Worm (Caenorhabditis elegans): ENCODE data around the gene clc-23.

The clc-23 gene

DNA sequence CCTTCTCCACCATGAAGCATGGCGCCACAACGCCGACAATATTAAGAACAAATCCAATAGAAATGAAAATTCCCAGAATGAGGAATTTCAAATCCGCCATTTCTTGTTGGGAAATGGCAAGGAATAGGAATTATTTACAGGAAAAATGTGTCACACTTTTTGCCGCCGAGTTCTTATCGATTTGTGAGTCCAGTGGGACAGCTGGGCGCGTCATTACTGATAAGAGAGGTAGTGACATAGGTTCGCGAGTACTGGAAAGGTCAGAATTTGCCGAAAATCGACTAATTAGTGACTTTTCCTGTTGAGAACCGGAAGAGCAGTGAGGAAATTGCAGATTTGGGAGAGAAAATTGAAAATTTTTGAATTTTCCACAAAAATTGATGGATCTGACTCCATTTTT, 7.5 kb downstream of the clc-23 start:
- TF ChIP-seq tbx-37 (GFP tag; conservative IDR thresholded peaks at IDR 0.05) (no peak), ets-7 (tag; optimal IDR thresholded peaks at IDR 0.05) (no peak), aly-1 (tag; optimal IDR thresholded peaks at IDR 0.05) (no peak), ceh-13 (GFP tag; optimal IDR thresholded peaks at IDR 0.05) (no peak), ama-1 (optimal IDR thresholded peaks at IDR 0.05) (no peak), tbx-11 (GFP tag; IDR thresholded peaks at IDR 0.05) (no peak)

ce11 chrIII:1030965-1031364, 10.2 kb downstream of the clc-23 start, which contains the start of the genes clc-26 and E_BE45912.2:
clc-26 (minus strand) TSS chrIII:1031065.
E_BE45912.2 (minus strand) TSS chrIII:1031103.
- no peak for TF ChIP-seq tbx-37 (GFP tag; conservative IDR thresholded peaks at IDR 0.05)
- TF ChIP-seq hnd-1 (tag; optimal IDR thresholded peaks at IDR 0.05) = no peak
- TF ChIP-seq B0310.2 (tag; optimal IDR thresholded peaks at IDR 0.05) = no peak
- TF ChIP-seq F13C5.2 (tag; optimal IDR thresholded peaks at IDR 0.05) = no peak
- TF ChIP-seq ceh-13 (GFP tag; optimal IDR thresholded peaks at IDR 0.05) = no peak
- no peak for TF ChIP-seq tra-4 (tag; optimal IDR thresholded peaks at IDR 0.05)
- TF ChIP-seq ets-7 (tag; optimal IDR thresholded peaks at IDR 0.05) = no peak
- no peak for TF ChIP-seq aly-1 (tag; optimal IDR thresholded peaks at IDR 0.05)

DNA sequence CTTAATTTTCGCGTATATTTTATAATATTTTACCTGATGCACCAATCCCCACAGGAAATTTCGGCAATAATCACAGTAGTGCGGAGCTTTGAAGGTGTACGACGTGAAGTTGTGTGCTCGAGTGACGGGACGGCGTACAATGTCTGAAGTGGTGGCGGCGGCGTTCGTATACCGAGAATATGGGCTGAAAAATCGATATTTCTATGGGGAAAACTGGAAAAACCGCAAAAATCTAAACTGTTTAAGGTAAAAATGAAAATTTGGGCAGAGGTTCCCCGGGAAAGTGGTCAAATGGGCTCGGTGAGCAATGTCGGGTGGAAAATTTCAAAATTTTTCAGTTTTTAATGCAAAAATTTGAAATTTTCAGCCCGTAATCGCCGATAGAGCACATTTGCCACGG, 14.1 kb downstream of the clc-23 start:
- no peak for TF ChIP-seq flt-1 (GFP tag; IDR thresholded peaks at IDR 0.05)
- no peak for TF ChIP-seq hmbx-1 (tag; optimal IDR thresholded peaks at IDR 0.05)
- no peak for TF ChIP-seq tra-4 (tag; optimal IDR thresholded peaks at IDR 0.05)
- TF ChIP-seq ceh-36 (tag; optimal IDR thresholded peaks at IDR 0.05) = no peak
- TF ChIP-seq pes-1 (GFP tag; IDR thresholded peaks at IDR 0.05) = no peak
- TF ChIP-seq aly-1 (tag; optimal IDR thresholded peaks at IDR 0.05) = no peak
- no peak for TF ChIP-seq scrt-1 (GFP tag; IDR thresholded peaks at IDR 0.05)
- TF ChIP-seq F13C5.2 (tag; optimal IDR thresholded peaks at IDR 0.05) = no peak
- no peak for TF ChIP-seq ets-7 (tag; optimal IDR thresholded peaks at IDR 0.05)
- no peak for TF ChIP-seq sea-1 (GFP tag; conservative IDR thresholded peaks at IDR 0.05)
- TF ChIP-seq tbx-37 (GFP tag; conservative IDR thresholded peaks at IDR 0.05) = no peak

ce11 chrIII:1037173-1037572, 16.4 kb downstream of the clc-23 start, which contains the start of the genes chin-1 and BE0003N10.1:
chin-1 (minus strand) TSS chrIII:1037212.
BE0003N10.1 (plus strand) TSS chrIII:1037492.
- TF ChIP-seq F13C5.2 (tag; optimal IDR thresholded peaks at IDR 0.05) (peak; percentile 22), pes-1 (GFP tag; IDR thresholded peaks at IDR 0.05) (no peak)

ce11 chrIII:1040059-1040458, 19.3 kb downstream of the clc-23 start:
- TF ChIP-seq ceh-13 (GFP tag; optimal IDR thresholded peaks at IDR 0.05) (no peak), flt-1 (GFP tag; IDR thresholded peaks at IDR 0.05) (no peak), scrt-1 (GFP tag; IDR thresholded peaks at IDR 0.05) (no peak), F13C5.2 (tag; optimal IDR thresholded peaks at IDR 0.05) (no peak), ceh-36 (tag; optimal IDR thresholded peaks at IDR 0.05) (no peak), ama-1 (optimal IDR thresholded peaks at IDR 0.05) (no peak), pes-1 (GFP tag; IDR thresholded peaks at IDR 0.05) (no peak), tra-4 (tag; optimal IDR thresholded peaks at IDR 0.05) (no peak), ets-7 (tag; optimal IDR thresholded peaks at IDR 0.05) (no peak), aly-1 (tag; optimal IDR thresholded peaks at IDR 0.05) (no peak), sea-1 (GFP tag; conservative IDR thresholded peaks at IDR 0.05) (no peak), hnd-1 (tag; optimal IDR thresholded peaks at IDR 0.05) (no peak), tbx-37 (GFP tag; conservative IDR thresholded peaks at IDR 0.05) (no peak), B0310.2 (tag; optimal IDR thresholded peaks at IDR 0.05) (no peak), hmbx-1 (tag; optimal IDR thresholded peaks at IDR 0.05) (no peak), hmg-4 (GFP tag; optimal IDR thresholded peaks at IDR 0.05) (no peak), tbx-11 (GFP tag; IDR thresholded peaks at IDR 0.05) (no peak)

ce11 chrIII:1043790-1044189, 23.0 kb downstream of the clc-23 start:
- TF ChIP-seq scrt-1 (GFP tag; IDR thresholded peaks at IDR 0.05) = no peak
- TF ChIP-seq tbx-37 (GFP tag; conservative IDR thresholded peaks at IDR 0.05) = no peak
- TF ChIP-seq aly-1 (tag; optimal IDR thresholded peaks at IDR 0.05) = no peak

ce11 chrIII:1051877-1052276, 31.1 kb downstream of the clc-23 start:
- TF ChIP-seq B0310.2 (tag; optimal IDR thresholded peaks at IDR 0.05) = no peak
- TF ChIP-seq ceh-36 (tag; optimal IDR thresholded peaks at IDR 0.05) = no peak
- no peak for TF ChIP-seq tra-4 (tag; optimal IDR thresholded peaks at IDR 0.05)
- no peak for TF ChIP-seq tbx-11 (GFP tag; IDR thresholded peaks at IDR 0.05)
- TF ChIP-seq F13C5.2 (tag; optimal IDR thresholded peaks at IDR 0.05) = no peak
- TF ChIP-seq ama-1 (optimal IDR thresholded peaks at IDR 0.05) = no peak
- TF ChIP-seq scrt-1 (GFP tag; IDR thresholded peaks at IDR 0.05) = no peak
- no peak for TF ChIP-seq tbx-37 (GFP tag; conservative IDR thresholded peaks at IDR 0.05)
- TF ChIP-seq hmg-4 (GFP tag; optimal IDR thresholded peaks at IDR 0.05) = no peak

DNA sequence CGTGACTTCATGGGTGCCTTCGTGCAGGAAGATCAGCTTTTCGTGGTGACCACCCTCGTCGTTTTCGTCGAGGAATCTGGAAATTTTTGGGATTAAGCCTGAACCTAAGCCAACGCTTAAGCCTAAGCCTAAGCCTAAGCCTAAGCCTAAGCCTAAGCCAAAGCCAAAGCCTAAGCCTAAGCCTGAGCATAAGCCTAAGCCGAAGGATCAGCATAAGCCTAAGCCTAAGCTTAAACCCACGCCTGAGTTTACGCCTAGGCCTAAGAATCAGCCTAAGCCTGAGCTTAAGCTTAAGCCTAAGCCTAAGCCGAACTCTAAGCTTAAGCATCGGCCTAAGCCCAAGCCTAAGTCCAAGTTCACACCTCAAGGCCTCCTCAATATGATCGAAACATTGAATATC, 31.5 kb downstream of the clc-23 start:
- TF ChIP-seq pes-1 (GFP tag; IDR thresholded peaks at IDR 0.05) (no peak), ceh-36 (tag; optimal IDR thresholded peaks at IDR 0.05) (peak; percentile 90)

- no peak for TF ChIP-seq ets-7 (tag; optimal IDR thresholded peaks at IDR 0.05)
- TF ChIP-seq ceh-13 (GFP tag; optimal IDR thresholded peaks at IDR 0.05) = no peak
- TF ChIP-seq flt-1 (GFP tag; IDR thresholded peaks at IDR 0.05) = no peak
- no peak for TF ChIP-seq aly-1 (tag; optimal IDR thresholded peaks at IDR 0.05)
- no peak for TF ChIP-seq hmbx-1 (tag; optimal IDR thresholded peaks at IDR 0.05)
- TF ChIP-seq ceh-36 (tag; optimal IDR thresholded peaks at IDR 0.05) = no peak
- no peak for TF ChIP-seq F13C5.2 (tag; optimal IDR thresholded peaks at IDR 0.05)
- no peak for TF ChIP-seq scrt-1 (GFP tag; IDR thresholded peaks at IDR 0.05)
- no peak for TF ChIP-seq B0310.2 (tag; optimal IDR thresholded peaks at IDR 0.05)
- TF ChIP-seq tbx-11 (GFP tag; IDR thresholded peaks at IDR 0.05) = no peak
- TF ChIP-seq tra-4 (tag; optimal IDR thresholded peaks at IDR 0.05) = no peak
- TF ChIP-seq sea-1 (GFP tag; conservative IDR thresholded peaks at IDR 0.05) = no peak
- TF ChIP-seq tbx-37 (GFP tag; conservative IDR thresholded peaks at IDR 0.05) = no peak
- TF ChIP-seq hnd-1 (tag; optimal IDR thresholded peaks at IDR 0.05) = no peak
- TF ChIP-seq pes-1 (GFP tag; IDR thresholded peaks at IDR 0.05) = no peak
- TF ChIP-seq ama-1 (optimal IDR thresholded peaks at IDR 0.05) = no peak
- no peak for TF ChIP-seq hmg-4 (GFP tag; optimal IDR thresholded peaks at IDR 0.05)
Measured at ce11 chrIII:1053067-1053466, 32.3 kb downstream of the clc-23 start, which contains the start of gene fbxo-11.2. fbxo-11.2 (minus strand) TSS chrIII:1053242.

Measured in whole organism, early embryonic.